Fruit fly (Drosophila melanogaster): ENCODE results near the gene CG44002.
A peak's percentile ranks its signal among the peaks of the same experiment; 100 is the strongest.

The CG44002 gene

dm6 chr2L:3179654-3180053, 8.8 kb upstream of the CG44002 start:
- no peak for TF ChIP-seq N (GFP tag; optimal IDR thresholded peaks at IDR 0.05)
- TF ChIP-seq Dfd (GFP tag; optimal IDR thresholded peaks at IDR 0.05), result no peak
- TF ChIP-seq pan (optimal IDR thresholded peaks at IDR 0.05), result no peak
- no peak for TF ChIP-seq Hr83 (GFP tag; optimal IDR thresholded peaks at IDR 0.05; ENCODE audit: poor library complexity, severe bottlenecking)
- TF ChIP-seq dsf (GFP tag; optimal IDR thresholded peaks at IDR 0.05; ENCODE audit: borderline replicate concordance), result no peak
- no peak for TF ChIP-seq brk (GFP tag; optimal IDR thresholded peaks at IDR 0.05)
- TF ChIP-seq sv (GFP tag; optimal IDR thresholded peaks at IDR 0.05), result no peak
- TF ChIP-seq Rel (GFP tag; optimal IDR thresholded peaks at IDR 0.05), result no peak
- no peak for TF ChIP-seq Rel (tag; optimal IDR thresholded peaks at IDR 0.05)
- TF ChIP-seq dl (GFP tag; optimal IDR thresholded peaks at IDR 0.05; ENCODE audit: insufficient read depth in 1 of 2, partially characterized antibody in 2 of 2), result no peak
- TF ChIP-seq usp (GFP tag; optimal IDR thresholded peaks at IDR 0.05), result no peak
- TF ChIP-seq Mio (GFP tag; optimal IDR thresholded peaks at IDR 0.05), result no peak
- no peak for TF ChIP-seq lola (GFP tag; optimal IDR thresholded peaks at IDR 0.05)
- no peak for TF ChIP-seq CG32264 (GFP tag; optimal IDR thresholded peaks at IDR 0.05)

dm6 chr2L:3173740-3174139, 2.8 kb upstream of the CG44002 start, which contains the start of the genes CG31698 and CG15404:
Gene CG31698, minus strand, starts transcription at chr2L:3173840.
Gene CG15404, plus strand, starts transcription at chr2L:3173972.
- TF ChIP-seq HLH106 (tag; optimal IDR thresholded peaks at IDR 0.05) (no peak), Mio (GFP tag; optimal IDR thresholded peaks at IDR 0.05) (no peak), br (GFP tag; optimal IDR thresholded peaks at IDR 0.05) (no peak), dmrt93B (GFP tag; optimal IDR thresholded peaks at IDR 0.05) (no peak), CrebA (GFP tag; optimal IDR thresholded peaks at IDR 0.05; ENCODE audit: borderline replicate concordance) (no peak), jim (GFP tag; optimal IDR thresholded peaks at IDR 0.05) (no peak), Myc (optimal IDR thresholded peaks at IDR 0.05) (no peak), OdsH (GFP tag; optimal IDR thresholded peaks at IDR 0.05) (no peak), dl (GFP tag; optimal IDR thresholded peaks at IDR 0.05; ENCODE audit: insufficient read depth in 1 of 2, partially characterized antibody in 2 of 2) (no peak), Sp1 (GFP tag; optimal IDR thresholded peaks at IDR 0.05) (no peak), Vsx2 (GFP tag; optimal IDR thresholded peaks at IDR 0.05; ENCODE audit: partially characterized antibody) (no peak), Hnf4 (GFP tag; optimal IDR thresholded peaks at IDR 0.05) (no peak), pan (optimal IDR thresholded peaks at IDR 0.05) (no peak), dsf (GFP tag; optimal IDR thresholded peaks at IDR 0.05; ENCODE audit: borderline replicate concordance) (no peak), brk (GFP tag; optimal IDR thresholded peaks at IDR 0.05) (no peak), Jra (GFP tag; optimal IDR thresholded peaks at IDR 0.05) (no peak), Hr83 (GFP tag; optimal IDR thresholded peaks at IDR 0.05; ENCODE audit: poor library complexity, severe bottlenecking) (no peak), woc (GFP tag; optimal IDR thresholded peaks at IDR 0.05) (no peak), CG9705 (GFP tag; optimal IDR thresholded peaks at IDR 0.05) (no peak), foxo (GFP tag; optimal IDR thresholded peaks at IDR 0.05) (no peak)

DNA sequence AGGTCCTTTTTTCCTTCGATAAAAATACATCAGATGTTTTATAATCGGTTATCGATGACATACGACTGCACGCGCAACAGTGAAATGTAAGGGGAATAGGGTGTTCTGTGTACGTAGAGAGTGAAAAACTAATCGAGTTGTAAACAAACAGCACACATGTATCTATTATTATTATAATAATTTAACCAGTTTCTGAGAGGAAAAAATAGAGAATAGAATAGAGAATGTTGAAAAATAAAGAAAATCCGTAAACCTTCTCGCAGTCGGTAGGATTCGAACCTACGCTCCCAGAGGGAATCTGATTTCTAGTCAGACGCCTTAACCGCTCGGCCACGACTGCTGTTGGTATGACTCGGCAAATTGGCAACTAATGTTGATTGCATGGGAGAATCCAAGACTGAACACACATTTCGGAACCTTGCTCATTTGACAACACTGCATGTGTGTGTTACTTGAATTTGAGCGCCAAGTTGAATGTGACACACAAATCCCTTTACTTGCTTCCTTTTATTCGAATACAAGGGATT, 1.9 kb upstream of the CG44002 start:
- TF ChIP-seq brk (GFP tag; optimal IDR thresholded peaks at IDR 0.05) (peak; percentile 36), jim (GFP tag; optimal IDR thresholded peaks at IDR 0.05) (no peak), Dif (GFP tag; optimal IDR thresholded peaks at IDR 0.05; ENCODE audit: partially characterized antibody) (no peak), fru (GFP tag; optimal IDR thresholded peaks at IDR 0.05) (peak; percentile 23), Hnf4 (GFP tag; optimal IDR thresholded peaks at IDR 0.05) (peak; percentile 45), CrebA (GFP tag; optimal IDR thresholded peaks at IDR 0.05; ENCODE audit: borderline replicate concordance) (no peak), Rel (GFP tag; optimal IDR thresholded peaks at IDR 0.05) (peak; percentile 53), Rel (tag; optimal IDR thresholded peaks at IDR 0.05) (no peak), woc (GFP tag; optimal IDR thresholded peaks at IDR 0.05) (no peak), dl (GFP tag; optimal IDR thresholded peaks at IDR 0.05; ENCODE audit: insufficient read depth in 1 of 2, partially characterized antibody in 2 of 2) (no peak), Hr78 (GFP tag; optimal IDR thresholded peaks at IDR 0.05) (no peak), Mio (GFP tag; optimal IDR thresholded peaks at IDR 0.05) (no peak), OdsH (GFP tag; optimal IDR thresholded peaks at IDR 0.05) (peak; percentile 33), rgr (GFP tag; optimal IDR thresholded peaks at IDR 0.05) (peak; percentile 2), Jra (GFP tag; optimal IDR thresholded peaks at IDR 0.05) (no peak), sv (GFP tag; optimal IDR thresholded peaks at IDR 0.05) (no peak), CG32264 (GFP tag; optimal IDR thresholded peaks at IDR 0.05) (no peak), Sp1 (GFP tag; optimal IDR thresholded peaks at IDR 0.05) (peak; percentile 14), tai (GFP tag; optimal IDR thresholded peaks at IDR 0.05) (peak; percentile 55), lola (GFP tag; optimal IDR thresholded peaks at IDR 0.05) (no peak), HLH106 (tag; optimal IDR thresholded peaks at IDR 0.05) (no peak), dsf (GFP tag; optimal IDR thresholded peaks at IDR 0.05; ENCODE audit: borderline replicate concordance) (no peak), N (GFP tag; optimal IDR thresholded peaks at IDR 0.05) (no peak), Vsx2 (GFP tag; optimal IDR thresholded peaks at IDR 0.05; ENCODE audit: partially characterized antibody) (no peak), CG9705 (GFP tag; optimal IDR thresholded peaks at IDR 0.05) (no peak), foxo (GFP tag; optimal IDR thresholded peaks at IDR 0.05) (peak in 1 of 2 experiments; percentile 33), dmrt93B (GFP tag; optimal IDR thresholded peaks at IDR 0.05) (no peak), Abd-B (GFP tag; optimal IDR thresholded peaks at IDR 0.05) (no peak), br (GFP tag; optimal IDR thresholded peaks at IDR 0.05) (peak; percentile 30), sage (GFP tag; optimal IDR thresholded peaks at IDR 0.05) (peak; percentile 73), Hr83 (GFP tag; optimal IDR thresholded peaks at IDR 0.05; ENCODE audit: poor library complexity, severe bottlenecking) (no peak), ey (GFP tag; optimal IDR thresholded peaks at IDR 0.05) (no peak), Myc (optimal IDR thresholded peaks at IDR 0.05) (no peak), Dfd (GFP tag; optimal IDR thresholded peaks at IDR 0.05) (no peak), psq (GFP tag; optimal IDR thresholded peaks at IDR 0.05) (no peak), pan (optimal IDR thresholded peaks at IDR 0.05) (no peak), h (GFP tag; optimal IDR thresholded peaks at IDR 0.05) (peak; percentile 45), GATAd (GFP tag; optimal IDR thresholded peaks at IDR 0.05) (no peak), usp (GFP tag; optimal IDR thresholded peaks at IDR 0.05) (no peak)
